Fruit fly (Drosophila melanogaster) whole organism, embryonic: ENCODE results near the gene CG10132.

Experiments
- Bgb ChIP-seq: fragments of 200-800 bp; sonication (Bioruptor generic); IDR thresholded peaks from 2 replicates; pipeline ENCODE4 v1.3.6; 2022; ENCODE audit warnings: missing biosample characterization, missing genetic modification characterization; ENCODE audit not compliant: partially characterized antibody
- CG11093 ChIP-seq: fragments of 200-800 bp; sonication (Bioruptor generic); IDR thresholded peaks from 3 replicates; pipeline ENCODE4 v1.3.6; 2022; ENCODE audit warnings: missing biosample characterization, missing genetic modification characterization
- CG12104 ChIP-seq: fragments of 200-800 bp; sonication (Bioruptor generic); optimal IDR thresholded peaks from 3 replicates; lab custom pipeline; 2016; ENCODE audit warnings: missing biosample characterization, missing genetic modification characterization
- CG12219 ChIP-seq: fragments of 200-800 bp; sonication (Bioruptor generic); optimal IDR thresholded peaks from 3 replicates; lab custom pipeline; 2018; ENCODE audit warnings: missing biosample characterization, mild to moderate bottlenecking, missing genetic modification characterization
- CG12659 ChIP-seq: fragments of 200-800 bp; sonication (Bioruptor generic); optimal IDR thresholded peaks from 3 replicates; lab custom pipeline; 2017; ENCODE audit warnings: mild to moderate bottlenecking, missing biosample characterization, missing genetic modification reagents, missing genetic modification characterization
- CG16813 ChIP-seq: fragments of 200-800 bp; sonication (Bioruptor generic); IDR thresholded peaks from 3 replicates; pipeline ENCODE4 v1.3.6; 2022; ENCODE audit warnings: missing biosample characterization, missing genetic modification characterization; ENCODE audit not compliant: partially characterized antibody
- CG16863 ChIP-seq: fragments of 200-800 bp; sonication (Bioruptor generic); optimal IDR thresholded peaks from 3 replicates; lab custom pipeline; 2016; ENCODE audit warnings: missing biosample characterization, missing genetic modification characterization
- CG2116 ChIP-seq: fragments of 200-800 bp; sonication (Bioruptor generic); optimal IDR thresholded peaks from 3 replicates; lab custom pipeline; 2018; ENCODE audit warnings: missing biosample characterization, mild to moderate bottlenecking, missing genetic modification characterization
- CG2129 ChIP-seq: fragments of 200-800 bp; sonication (Bioruptor generic); IDR thresholded peaks from 2 replicates; pipeline ENCODE4 v1.3.6; 2022; ENCODE audit warnings: missing biosample characterization, missing genetic modification characterization; ENCODE audit not compliant: partially characterized antibody
- CG2202 ChIP-seq: fragments of 200-800 bp; sonication (Bioruptor generic); optimal IDR thresholded peaks from 2 replicates; lab custom pipeline; 2018; ENCODE audit warnings: missing biosample characterization, mild to moderate bottlenecking, missing genetic modification characterization
- CG32532 ChIP-seq: fragments of 200-800 bp; sonication (Bioruptor generic); IDR thresholded peaks from 2 replicates; pipeline ENCODE4 v1.3.6; 2022; ENCODE audit warnings: missing biosample characterization, missing genetic modification characterization
- CG32767 ChIP-seq: fragments of 200-800 bp; sonication (Bioruptor generic); IDR thresholded peaks from 2 replicates; pipeline ENCODE4 v1.3.6; 2022; ENCODE audit warnings: missing biosample characterization, missing genetic modification characterization
- CG33213 ChIP-seq: fragments of 200-800 bp; sonication (Bioruptor generic); optimal IDR thresholded peaks from 3 replicates; lab custom pipeline; 2016; ENCODE audit warnings: missing biosample characterization, missing genetic modification characterization
- CG34224 ChIP-seq: fragments of 200-800 bp; sonication (Bioruptor generic); IDR thresholded peaks from 3 replicates; pipeline ENCODE4 v1.3.6; 2022; ENCODE audit warnings: missing biosample characterization, missing genetic modification characterization; ENCODE audit not compliant: partially characterized antibody
- CG6854 ChIP-seq: fragments of 200-800 bp; sonication (Bioruptor generic); optimal IDR thresholded peaks from 3 replicates; lab custom pipeline; 2017; ENCODE audit warnings: missing biosample characterization, mild to moderate bottlenecking, missing genetic modification characterization
- CG7556 ChIP-seq: fragments of 200-800 bp; sonication (Bioruptor generic); optimal IDR thresholded peaks from 2 replicates; lab custom pipeline; 2017; ENCODE audit warnings: missing biosample characterization, mild to moderate bottlenecking, missing genetic modification characterization
- CG8478 ChIP-seq: fragments of >200 bp; optimal IDR thresholded peaks from 2 replicates; lab custom pipeline; 2018
- CG8924 ChIP-seq: fragments of 200-800 bp; optimal IDR thresholded peaks from 3 replicates; lab custom pipeline; 2019; ENCODE audit warnings: missing biosample characterization, mild to moderate bottlenecking, missing genetic modification characterization, moderate library complexity
- CG9797 ChIP-seq: fragments of 200-800 bp; sonication (Bioruptor generic); optimal IDR thresholded peaks from 3 replicates; lab custom pipeline; 2018; ENCODE audit warnings: missing biosample characterization, mild to moderate bottlenecking, missing genetic modification characterization
- CkIIα-i1 ChIP-seq: fragments of 200-800 bp; sonication (Bioruptor generic); IDR thresholded peaks from 2 replicates; pipeline ENCODE4 v1.3.6; 2022; ENCODE audit warnings: missing biosample characterization, missing genetic modification characterization
- Dad ChIP-seq: fragments of 200-800 bp; sonication (Bioruptor generic); optimal IDR thresholded peaks from 3 replicates; lab custom pipeline; 2016; ENCODE audit warnings: missing biosample characterization, missing genetic modification characterization
- Dp ChIP-seq: fragments of 200-800 bp; sonication (Bioruptor generic); optimal IDR thresholded peaks from 2 replicates; lab custom pipeline; 2018; ENCODE audit warnings: missing biosample characterization, mild to moderate bottlenecking, missing genetic modification characterization, moderate library complexity
- ERR ChIP-seq: fragments of 200-800 bp; sonication (Bioruptor generic); optimal IDR thresholded peaks from 2 replicates; lab custom pipeline; 2016; ENCODE audit warnings: missing biosample characterization, missing genetic modification characterization
- Ets65A ChIP-seq: fragments of 200-800 bp; sonication (Bioruptor generic); peaks from one replicate; lab custom pipeline; 2016; ENCODE audit warnings: missing biosample characterization, missing genetic modification characterization
- Ets97D ChIP-seq: fragments of 200-800 bp; sonication (Bioruptor generic); optimal IDR thresholded peaks from 3 replicates; lab custom pipeline; 2016; ENCODE audit warnings: missing biosample characterization, missing genetic modification characterization
- Fer1 ChIP-seq: fragments of 200-800 bp; sonication (Bioruptor generic); optimal IDR thresholded peaks from 2 replicates; lab custom pipeline; 2017; ENCODE audit warnings: missing biosample characterization, mild to moderate bottlenecking, missing genetic modification characterization
- Oli ChIP-seq: fragments of 200-800 bp; sonication (Bioruptor generic); optimal IDR thresholded peaks from 2 replicates; lab custom pipeline; 2018; ENCODE audit warnings: missing biosample characterization, mild to moderate bottlenecking, missing genetic modification characterization, moderate library complexity
- Rfx ChIP-seq: fragments of 200-800 bp; sonication (Bioruptor generic); IDR thresholded peaks from 2 replicates; pipeline ENCODE4 v1.3.6; 2022; ENCODE audit warnings: missing biosample characterization, missing genetic modification characterization
- Sry-δ ChIP-seq: fragments of 200-800 bp; sonication (Bioruptor generic); optimal IDR thresholded peaks from 2 replicates; lab custom pipeline; 2016; ENCODE audit warnings: missing biosample characterization, missing genetic modification characterization
- Trl ChIP-seq, 3 experiments: fragments of >200 bp in 2 of 3; fragments of 200-800 bp in 1 of 3; sonication (Bioruptor generic) in 1 of 3; optimal IDR thresholded peaks; 2 replicates in 1 of 3; 3 replicates in 2 of 3; lab custom pipeline; 2016 to 2017; ENCODE audit warnings: missing biosample characterization in 1 of 3, missing genetic modification characterization in 1 of 3
- ap ChIP-seq: fragments of 200-800 bp; sonication (Bioruptor generic); IDR thresholded peaks from 2 replicates; pipeline ENCODE4 v1.3.6; 2022; ENCODE audit warnings: missing biosample characterization, missing genetic modification characterization
- ci ChIP-seq: fragments of 200-800 bp; sonication (Bioruptor generic); IDR thresholded peaks from 3 replicates; pipeline ENCODE4 v1.3.6; 2022; ENCODE audit warnings: missing biosample characterization, missing genetic modification characterization
- en ChIP-seq: fragments of 200-800 bp; sonication (Bioruptor generic); optimal IDR thresholded peaks from 2 replicates; lab custom pipeline; 2016; ENCODE audit warnings: missing biosample characterization, missing genetic modification characterization
- ftz-f1 ChIP-seq: fragments of 200-800 bp; sonication (Bioruptor generic); optimal IDR thresholded peaks from 2 replicates; lab custom pipeline; 2016; ENCODE audit warnings: missing biosample characterization, missing genetic modification characterization
- ham ChIP-seq: fragments of 200-800 bp; sonication (Bioruptor generic); IDR thresholded peaks from 2 replicates; pipeline ENCODE4 v1.3.6; 2022; ENCODE audit warnings: missing biosample characterization, missing genetic modification characterization
- her ChIP-seq: fragments of 200-800 bp; sonication (Bioruptor generic); optimal IDR thresholded peaks from 2 replicates; lab custom pipeline; 2016; ENCODE audit warnings: missing biosample characterization, missing genetic modification characterization
- insv ChIP-seq, 2 experiments: fragments of 200-800 bp; sonication (Bioruptor generic); optimal IDR thresholded peaks; 3 replicates each; lab custom pipeline; 2016 to 2018; ENCODE audit warnings: missing biosample characterization in 2 of 2, missing genetic modification characterization in 2 of 2
- psq ChIP-seq: fragments of 200-800 bp; sonication (Bioruptor generic); optimal IDR thresholded peaks from 2 replicates; lab custom pipeline; 2017; ENCODE audit warnings: missing biosample characterization, missing genetic modification characterization
- pzg ChIP-seq: fragments of 200-800 bp; sonication (Bioruptor generic); optimal IDR thresholded peaks from 3 replicates; lab custom pipeline; 2018; ENCODE audit warnings: missing biosample characterization, mild to moderate bottlenecking, missing genetic modification characterization, moderate library complexity
- scrt ChIP-seq: fragments of 200-800 bp; sonication (Bioruptor generic); optimal IDR thresholded peaks from 2 replicates; lab custom pipeline; 2018; ENCODE audit warnings: missing biosample characterization, mild to moderate bottlenecking, missing genetic modification characterization, moderate library complexity
- tgo ChIP-seq: fragments of 200-800 bp; sonication (Bioruptor generic); IDR thresholded peaks from 3 replicates; pipeline ENCODE4 v1.3.6; 2022; ENCODE audit warnings: missing biosample characterization, missing genetic modification characterization
- tll ChIP-seq, 2 experiments: fragments of 200-800 bp in 1 of 2; fragments of >200 bp in 1 of 2; sonication (Bioruptor generic) in 1 of 2; optimal IDR thresholded peaks; 2 replicates each; lab custom pipeline; 2017 to 2019; ENCODE audit warnings: missing biosample characterization in 2 of 2, missing genetic modification characterization in 2 of 2, mild to moderate bottlenecking in 1 of 2, moderate library complexity in 1 of 2
- zen ChIP-seq: fragments of 200-800 bp; sonication (Bioruptor generic); optimal IDR thresholded peaks from 3 replicates; lab custom pipeline; 2018; ENCODE audit warnings: missing biosample characterization, mild to moderate bottlenecking, missing genetic modification characterization, moderate library complexity

The CG10132 gene

dm6 chr2L:19508361-19508918, 10.2 kb upstream of the CG10132 start, which contains the start of gene cyst (continued):
- TF ChIP-seq ftz-f1 (peak; percentile 67), CG32532 (GFP tag; lab: Robert Waterston, UW) (peak; percentile 40), Ets97D (GFP tag; lab: Kevin White, UChicago) (peak; percentile 90), Dp (GFP tag; lab: Kevin White, UChicago) (peak; percentile 86), scrt (GFP tag; lab: Kevin White, UChicago) (peak; percentile 93), ham (GFP tag; lab: Robert Waterston, UW) (no peak), CkIIα-i1 (no peak), Oli (no peak), tgo (GFP tag; lab: Robert Waterston, UW) (no peak), CG9797 (GFP tag; lab: Kevin White, UChicago) (peak; percentile 93), insv (GFP tag; optimal IDR thresholded peaks at IDR 0.05; lab: Kevin White, UChicago) (peak in 1 of 2 experiments; percentile 39), ERR (GFP tag; lab: Kevin White, UChicago) (peak; percentile 23), CG32767 (GFP tag; lab: Robert Waterston, UW) (peak; percentile 26; the same call in 1 of the 2 replicates), CG34224 (peak; percentile 95), ci (GFP tag; lab: Robert Waterston, UW) (0 out of 3 replicates have a peak, but pooled peaks have one; percentile 34), her (GFP tag; lab: Kevin White, UChicago) (peak; percentile 12), CG2202 (no peak), ap (GFP tag; lab: Robert Waterston, UW) (no peak), CG12659 (GFP tag; lab: Kevin White, UChicago) (peak; percentile 81), CG16813 (GFP tag; lab: Robert Waterston, UW) (peak; percentile 94), zen (tag; lab: Kevin White, UChicago) (no peak), Bgb (peak; percentile 99), CG6854 (GFP tag; lab: Kevin White, UChicago) (peak; percentile 1), tll (GFP tag; optimal IDR thresholded peaks at IDR 0.05; lab: Kevin White, UChicago) (no peak), pzg (GFP tag; lab: Kevin White, UChicago) (peak; percentile 95), CG11093 (GFP tag; lab: Robert Waterston, UW) (no peak), CG2116 (GFP tag; lab: Kevin White, UChicago) (peak; percentile 50), CG16863 (peak; percentile 61), Fer1 (GFP tag; lab: Kevin White, UChicago) (peak; percentile 25), CG33213 (GFP tag; lab: Kevin White, UChicago) (peak; percentile 69), en (GFP tag; lab: Kevin White, UChicago) (peak; percentile 20), CG12104 (GFP tag; lab: Kevin White, UChicago) (no peak), CG7556 (GFP tag; lab: Kevin White, UChicago) (no peak), psq (GFP tag; lab: Kevin White, UChicago) (no peak), CG12219 (GFP tag; lab: Kevin White, UChicago) (no peak), Sry-δ (peak; percentile 93)

- TF ChIP-seq CG8478 (no peak), Dad (GFP tag; lab: Kevin White, UChicago) (no peak), Trl (optimal IDR thresholded peaks at IDR 0.05; lab: Kevin White, UChicago) (no peak), Trl (GFP tag; optimal IDR thresholded peaks at IDR 0.05; lab: Kevin White, UChicago) (no peak), Rfx (GFP tag; lab: Robert Waterston, UW) (no peak), CG2129 (GFP tag; lab: Robert Waterston, UW) (no peak), CG8924 (tag; lab: Kevin White, UChicago) (no peak), Ets65A (GFP tag; lab: Kevin White, UChicago) (peak; percentile 91)
Measured at dm6 chr2L:19512184-19512583, 6.4 kb upstream of the CG10132 start.
